Worm (Caenorhabditis elegans) whole organism, mixed stage, embryonic: ENCODE results near the gene F28A10.5.
A peak's percentile ranks its signal among the peaks of the same experiment; 100 is the strongest.

Source experiments
- M03D4.4 ChIP-seq: sonication (generic microtip); optimal IDR thresholded peaks from 2 replicates; lab custom pipeline; 2017; ENCODE audit warnings: mild to moderate bottlenecking, missing genetic modification characterization, missing compliant biosample characterization
- bed-3 ChIP-seq: fragments of 200-800 bp; sonication (Bioruptor generic); optimal IDR thresholded peaks from 3 replicates; lab custom pipeline; 2018; ENCODE audit warnings: mild to moderate bottlenecking, missing genetic modification characterization, moderate library complexity, missing compliant biosample characterization
- blmp-1 ChIP-seq: fragments of 150-350 bp; optimal IDR thresholded peaks from 2 replicates; lab custom pipeline; 2014; ENCODE audit warnings: missing biosample characterization, missing genetic modification characterization
- ceh-39 ChIP-seq: fragments of 150-350 bp; optimal IDR thresholded peaks from 2 replicates; lab custom pipeline; 2014; ENCODE audit warnings: missing biosample characterization, missing genetic modification characterization
- ceh-43 ChIP-seq: fragments of 200-800 bp; sonication (Bioruptor generic); optimal IDR thresholded peaks from 2 replicates; lab custom pipeline; 2018; ENCODE audit warnings: mild to moderate bottlenecking, missing genetic modification characterization, moderate library complexity, missing compliant biosample characterization
- ceh-83 ChIP-seq: fragments of 200-800 bp; sonication (Bioruptor generic); optimal IDR thresholded peaks from 2 replicates; lab custom pipeline; 2018; ENCODE audit warnings: mild to moderate bottlenecking, missing genetic modification characterization, missing compliant biosample characterization
- ces-1 ChIP-seq: fragments of 150-350 bp; optimal IDR thresholded peaks from 2 replicates; lab custom pipeline; 2014; ENCODE audit warnings: missing biosample characterization, missing genetic modification reagents, missing genetic modification characterization
- cnd-1 ChIP-seq: fragments of 200-800 bp; sonication (Bioruptor generic); optimal IDR thresholded peaks from 2 replicates; lab custom pipeline; 2018; ENCODE audit warnings: mild to moderate bottlenecking, missing genetic modification characterization, missing compliant biosample characterization
- drap-1 ChIP-seq: fragments of 200-800 bp; sonication (Bioruptor generic); optimal IDR thresholded peaks from 3 replicates; lab custom pipeline; 2018; ENCODE audit warnings: mild to moderate bottlenecking, missing genetic modification characterization, missing compliant biosample characterization
- elt-1 ChIP-seq: sonication (generic microtip); optimal IDR thresholded peaks from 2 replicates; lab custom pipeline; 2017; ENCODE audit warnings: missing genetic modification characterization, mild to moderate bottlenecking, missing compliant biosample characterization, antibody characterized with exemption, moderate library complexity, borderline replicate concordance; ENCODE audit not compliant: insufficient read depth
- elt-3 ChIP-seq: fragments of 150-350 bp; optimal IDR thresholded peaks from 2 replicates; lab custom pipeline; 2014; ENCODE audit warnings: missing biosample characterization, missing genetic modification characterization
- flh-1 ChIP-seq: fragments of 200-800 bp; sonication (Bioruptor generic); optimal IDR thresholded peaks from 2 replicates; lab custom pipeline; 2018; ENCODE audit warnings: mild to moderate bottlenecking, missing genetic modification characterization, moderate library complexity, missing compliant biosample characterization
- ham-2 ChIP-seq: fragments of 200-800 bp; sonication (Bioruptor generic); optimal IDR thresholded peaks from 2 replicates; lab custom pipeline; 2018; ENCODE audit warnings: mild to moderate bottlenecking, missing genetic modification characterization, missing compliant biosample characterization
- hlh-1 ChIP-seq: fragments of 150-350 bp; optimal IDR thresholded peaks from 2 replicates; lab custom pipeline; 2014; ENCODE audit warnings: missing biosample characterization, missing genetic modification reagents, missing genetic modification characterization
- lin-13 ChIP-seq: fragments of 150-350 bp; optimal IDR thresholded peaks from 2 replicates; lab custom pipeline; 2014; ENCODE audit warnings: missing biosample characterization, missing genetic modification characterization
- lin-32 ChIP-seq: fragments of 200-800 bp; sonication (Bioruptor generic); optimal IDR thresholded peaks from 2 replicates; lab custom pipeline; 2018; ENCODE audit warnings: mild to moderate bottlenecking, missing genetic modification characterization, missing compliant biosample characterization
- lsy-2 ChIP-seq: fragments of 150-350 bp; optimal IDR thresholded peaks from 2 replicates; lab custom pipeline; 2014; ENCODE audit warnings: missing biosample characterization, missing genetic modification characterization
- mab-5 ChIP-seq: fragments of 150-350 bp; optimal IDR thresholded peaks from 2 replicates; lab custom pipeline; 2014; ENCODE audit warnings: missing biosample characterization, missing genetic modification characterization
- mep-1 ChIP-seq: fragments of 150-350 bp; optimal IDR thresholded peaks from 2 replicates; lab custom pipeline; 2017; ENCODE audit warnings: missing biosample characterization, missing genetic modification reagents, missing genetic modification characterization, inconsistent platforms
- mls-2 ChIP-seq: sonication (generic microtip); optimal IDR thresholded peaks from 2 replicates; lab custom pipeline; 2016; ENCODE audit warnings: mild to moderate bottlenecking, missing genetic modification characterization, moderate library complexity, missing compliant biosample characterization
- nhr-12 ChIP-seq: fragments of 150-350 bp; optimal IDR thresholded peaks from 2 replicates; lab custom pipeline; 2014; ENCODE audit warnings: missing biosample characterization, missing genetic modification characterization
- nhr-2 ChIP-seq: fragments of 150-350 bp; optimal IDR thresholded peaks from 2 replicates; lab custom pipeline; 2014; ENCODE audit warnings: missing biosample characterization, missing genetic modification characterization
- nhr-237 ChIP-seq: fragments of 150-350 bp; optimal IDR thresholded peaks from 2 replicates; lab custom pipeline; 2014; ENCODE audit warnings: missing biosample characterization, missing genetic modification characterization
- nhr-28 ChIP-seq: fragments of 150-350 bp; optimal IDR thresholded peaks from 2 replicates; lab custom pipeline; 2014; ENCODE audit warnings: missing biosample characterization, missing genetic modification characterization
- nhr-76 ChIP-seq: sonication (generic microtip); optimal IDR thresholded peaks from 2 replicates; lab custom pipeline; 2017; ENCODE audit warnings: missing biosample characterization, missing genetic modification characterization
- pha-4 ChIP-seq: fragments of 150-350 bp; optimal IDR thresholded peaks from 2 replicates; lab custom pipeline; 2018; ENCODE audit warnings: missing biosample characterization, missing genetic modification reagents, missing genetic modification characterization
- sem-2 ChIP-seq: fragments of 200-800 bp; sonication (Bioruptor generic); optimal IDR thresholded peaks from 2 replicates; lab custom pipeline; 2018; ENCODE audit warnings: mild to moderate bottlenecking, missing genetic modification characterization, missing compliant biosample characterization
- snpc-4 ChIP-seq: fragments of 150-350 bp; optimal IDR thresholded peaks from 2 replicates; lab custom pipeline; 2014; ENCODE audit warnings: missing biosample characterization, missing genetic modification characterization
- sptf-1 ChIP-seq: sonication (generic microtip); optimal IDR thresholded peaks from 2 replicates; lab custom pipeline; 2017; ENCODE audit warnings: mild to moderate bottlenecking, missing genetic modification characterization, moderate library complexity, missing compliant biosample characterization
- tbx-8 ChIP-seq: fragments of 200-800 bp; sonication (Bioruptor generic); optimal IDR thresholded peaks from 2 replicates; lab custom pipeline; 2018; ENCODE audit warnings: mild to moderate bottlenecking, missing genetic modification characterization, moderate library complexity, missing compliant biosample characterization
- unc-120 ChIP-seq: sonication (generic microtip); optimal IDR thresholded peaks from 2 replicates; lab custom pipeline; 2017; ENCODE audit warnings: missing genetic modification characterization, missing compliant biosample characterization; ENCODE audit not compliant: poor library complexity, severe bottlenecking
- unc-39 ChIP-seq: fragments of 150-350 bp; optimal IDR thresholded peaks from 2 replicates; lab custom pipeline; 2014; ENCODE audit warnings: missing biosample characterization, missing genetic modification characterization
- unc-62 ChIP-seq: fragments of 150-350 bp; optimal IDR thresholded peaks from 2 replicates; lab custom pipeline; 2014; ENCODE audit warnings: missing biosample characterization, missing genetic modification reagents, missing genetic modification characterization
- zip-8 ChIP-seq: fragments of 150-350 bp; optimal IDR thresholded peaks from 2 replicates; lab custom pipeline; 2014; ENCODE audit warnings: missing biosample characterization, missing genetic modification characterization
- ztf-11 ChIP-seq: fragments of 150-350 bp; optimal IDR thresholded peaks from 2 replicates; lab custom pipeline; 2014; ENCODE audit warnings: missing biosample characterization, missing genetic modification characterization

F28A10.5 gene

ce11 chrII:872993-873787 lies 22.7 kb upstream of the F28A10.5 start, which contains the start of gene alg-2:
TSS of gene alg-2 (plus strand) at chrII:873212.
- no peak for TF ChIP-seq elt-3 (tag; lab: Kevin White, UChicago)
- peak; percentile 32 for TF ChIP-seq hlh-1 (tag; lab: Kevin White, UChicago)
- TF ChIP-seq sptf-1 (tag; lab: Kevin White, UChicago): peak; percentile 56
- no peak for TF ChIP-seq M03D4.4 (tag; lab: Kevin White, UChicago)
- peak; percentile 28 for TF ChIP-seq unc-120 (tag; lab: Kevin White, UChicago)
- TF ChIP-seq mls-2 (tag; lab: Kevin White, UChicago): peak; percentile 27
- TF ChIP-seq unc-62: peak; percentile 48
- no peak for TF ChIP-seq nhr-12
- TF ChIP-seq blmp-1 (tag; lab: Kevin White, UChicago): no peak
- peak; percentile 93 for TF ChIP-seq elt-1 (tag; lab: Kevin White, UChicago)
- TF ChIP-seq lin-32: peak; percentile 92
- peak; percentile 19 for TF ChIP-seq lin-13 (tag; lab: Kevin White, UChicago)
- TF ChIP-seq ztf-11: no peak
- TF ChIP-seq nhr-2 (tag; lab: Kevin White, UChicago): peak; percentile 71
- peak; percentile 43 for TF ChIP-seq ceh-43 (GFP tag; lab: Kevin White, UChicago)
- TF ChIP-seq nhr-28 (tag; lab: Kevin White, UChicago): no peak
- peak; percentile 76 for TF ChIP-seq cnd-1 (tag; lab: Kevin White, UChicago)
- no peak for TF ChIP-seq tbx-8 (GFP tag; lab: Kevin White, UChicago)
- TF ChIP-seq flh-1 (GFP tag; lab: Kevin White, UChicago): no peak
- no peak for TF ChIP-seq mab-5 (tag; lab: Kevin White, UChicago)
- TF ChIP-seq ceh-83 (GFP tag; lab: Kevin White, UChicago): no peak
- no peak for TF ChIP-seq pha-4 (tag; lab: Kevin White, UChicago)
- no peak for TF ChIP-seq nhr-237 (tag; lab: Kevin White, UChicago)
- TF ChIP-seq zip-8: no peak
- TF ChIP-seq ces-1: peak; percentile 75
- TF ChIP-seq ham-2 (GFP tag; lab: Kevin White, UChicago): peak; percentile 63
- no peak for TF ChIP-seq nhr-76 (tag; lab: Kevin White, UChicago)
- no peak for TF ChIP-seq unc-39
- TF ChIP-seq lsy-2: no peak
- no peak for TF ChIP-seq mep-1 (tag; lab: Kevin White, UChicago)
- no peak for TF ChIP-seq bed-3 (GFP tag; lab: Kevin White, UChicago)
- TF ChIP-seq drap-1 (GFP tag; lab: Kevin White, UChicago): no peak
- TF ChIP-seq ceh-39: peak; percentile 96
- no peak for TF ChIP-seq snpc-4 (tag; lab: Kevin White, UChicago)
- TF ChIP-seq sem-2 (GFP tag; lab: Kevin White, UChicago): no peak

ce11 chrII:869316-869715 lies 18.8 kb upstream of the F28A10.5 start:
- TF ChIP-seq cnd-1 (tag; lab: Kevin White, UChicago) (no peak), ceh-83 (GFP tag; lab: Kevin White, UChicago) (no peak), lin-13 (tag; lab: Kevin White, UChicago) (no peak), ztf-11 (no peak), elt-3 (tag; lab: Kevin White, UChicago) (no peak), lsy-2 (no peak), lin-32 (no peak), unc-62 (no peak), ham-2 (GFP tag; lab: Kevin White, UChicago) (no peak)

ce11 chrII:868240-868864 lies 17.9 kb upstream of the F28A10.5 start, which contains the start of gene fbxc-51:
TSS of gene fbxc-51 (plus strand) at chrII:868814.
- peak; percentile 71 for TF ChIP-seq nhr-2 (tag; lab: Kevin White, UChicago)
- peak; percentile 18 for TF ChIP-seq lin-32
- peak; percentile 94 for TF ChIP-seq cnd-1 (tag; lab: Kevin White, UChicago)
- no peak for TF ChIP-seq mab-5 (tag; lab: Kevin White, UChicago)
